Fruit fly (Drosophila melanogaster) whole organism, pupa: ENCODE measurements around the gene qtc.

Source experiments
- CG13204 ChIP-seq: fragments of 200-800 bp; sonication (Bioruptor generic); optimal IDR thresholded peaks from 2 replicates; lab custom pipeline; 2018; ENCODE audit warnings: missing biosample characterization, mild to moderate bottlenecking, missing genetic modification characterization, moderate library complexity
- CG14655 ChIP-seq: fragments of 200-800 bp; sonication (Bioruptor generic); optimal IDR thresholded peaks from 3 replicates; lab custom pipeline; 2017; ENCODE audit warnings: mild to moderate bottlenecking, missing biosample characterization, missing genetic modification reagents, missing genetic modification characterization
- CG8159 ChIP-seq: fragments of 200-800 bp; sonication (Bioruptor generic); optimal IDR thresholded peaks from 3 replicates; lab custom pipeline; 2018; ENCODE audit warnings: missing biosample characterization, mild to moderate bottlenecking, missing genetic modification characterization, moderate library complexity
- CG8301 ChIP-seq: fragments of 200-800 bp; sonication (Bioruptor generic); optimal IDR thresholded peaks from 2 replicates; lab custom pipeline; 2018; ENCODE audit warnings: missing biosample characterization, mild to moderate bottlenecking, missing genetic modification characterization
- CG9948 ChIP-seq: fragments of 200-800 bp; sonication (Bioruptor generic); optimal IDR thresholded peaks from 2 replicates; lab custom pipeline; 2018; ENCODE audit warnings: missing biosample characterization, mild to moderate bottlenecking, missing genetic modification characterization, moderate library complexity
- EcR ChIP-seq: fragments of 200-800 bp; sonication (Bioruptor generic); optimal IDR thresholded peaks from 3 replicates; lab custom pipeline; 2019; ENCODE audit warnings: missing biosample characterization, missing genetic modification characterization, mild to moderate bottlenecking, moderate library complexity, missing genetic modification reagents
- gl ChIP-seq: fragments of 200-800 bp; sonication (Bioruptor generic); optimal IDR thresholded peaks from 2 replicates; lab custom pipeline; 2018; ENCODE audit warnings: missing biosample characterization, mild to moderate bottlenecking, missing genetic modification characterization

DNA sequence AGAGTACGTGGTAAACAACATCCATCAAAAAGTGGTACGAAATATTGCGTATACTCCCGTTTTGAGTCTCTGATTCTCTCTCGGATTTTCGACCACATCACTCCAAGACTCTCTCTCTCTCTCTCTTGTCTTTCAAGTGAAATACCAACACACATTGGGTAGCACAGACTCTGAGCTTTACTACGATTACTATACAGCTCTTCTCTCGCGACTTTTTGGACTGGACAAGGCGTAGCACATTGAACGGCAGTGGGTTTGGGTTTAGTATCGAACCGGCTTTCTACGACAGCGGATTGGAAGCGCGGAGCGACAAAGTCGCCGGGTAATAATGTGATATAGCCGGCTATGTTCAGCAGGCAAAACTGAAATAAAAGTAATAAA is 47.6 kb downstream of the qtc start:
- no peak for TF ChIP-seq CG13204 (GFP tag; lab: Kevin White, UChicago)
- TF ChIP-seq CG8159 (tag; lab: Kevin White, UChicago) = no peak
- TF ChIP-seq CG9948 (tag; lab: Kevin White, UChicago) = no peak
- TF ChIP-seq gl (tag; lab: Kevin White, UChicago) = no peak
- TF ChIP-seq CG8301 (tag; lab: Kevin White, UChicago) = no peak
- TF ChIP-seq EcR (GFP tag; lab: Kevin White, UChicago) = peak; percentile 73
- no peak for TF ChIP-seq CG14655 (GFP tag; lab: Kevin White, UChicago)
